Fruit fly (Drosophila melanogaster) whole organism: ENCODE measurements around the gene CG18764.

Experiments used
- pan ChIP-seq: fragments of >200 bp; optimal IDR thresholded peaks from 2 replicates; lab custom pipeline; 2017
- usp ChIP-seq: fragments of >200 bp; optimal IDR thresholded peaks from 2 replicates; lab custom pipeline; 2017; ENCODE audit warnings: missing biosample characterization, missing genetic modification characterization, mixed read lengths

DNA sequence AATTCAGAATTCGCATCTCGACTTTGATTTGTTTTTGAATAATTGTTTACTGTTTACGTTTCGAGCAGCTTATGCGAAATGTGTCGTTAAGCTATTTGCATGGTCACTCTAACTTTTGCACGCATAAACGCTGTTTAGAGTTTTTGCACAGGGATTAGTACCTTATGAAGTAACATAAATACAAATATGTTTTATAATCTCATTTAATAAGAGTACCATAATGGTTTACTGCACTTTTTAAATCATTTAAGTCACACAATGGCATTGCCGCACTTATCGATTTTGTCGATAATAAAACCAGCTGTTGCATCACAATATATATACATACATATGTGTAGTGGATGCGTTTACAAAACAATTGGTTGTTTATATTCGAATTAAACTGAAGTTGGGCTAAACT lies at the start of gene CG18764, which contains the start of gene CG6813:
- TF ChIP-seq usp (no peak), pan (lab: Kevin White, UChicago) (no peak)
